Fruit fly (Drosophila melanogaster) whole organism, embryonic: ENCODE measurements around the gene CG45099.

Experiments
- Blimp-1 ChIP-seq: fragments of 200-800 bp; sonication (Bioruptor generic); optimal IDR thresholded peaks from 3 replicates; lab custom pipeline; 2018; ENCODE audit warnings: missing biosample characterization, missing genetic modification characterization, mild to moderate bottlenecking, moderate library complexity, missing genetic modification reagents
- CG11093 ChIP-seq: fragments of 200-800 bp; sonication (Bioruptor generic); IDR thresholded peaks from 3 replicates; pipeline ENCODE4 v1.3.6; 2022; ENCODE audit warnings: missing biosample characterization, missing genetic modification characterization
- CG14860 ChIP-seq: fragments of 200-800 bp; sonication (Bioruptor generic); IDR thresholded peaks from 3 replicates; pipeline ENCODE4 v1.3.6; 2022; ENCODE audit warnings: missing biosample characterization, missing genetic modification characterization; ENCODE audit not compliant: partially characterized antibody
- CG15479 ChIP-seq: fragments of 200-800 bp; sonication (Bioruptor generic); optimal IDR thresholded peaks from 3 replicates; lab custom pipeline; 2019; ENCODE audit warnings: missing biosample characterization, mild to moderate bottlenecking, missing genetic modification characterization, moderate library complexity
- CG1602 ChIP-seq: fragments of 200-800 bp; sonication (Bioruptor generic); optimal IDR thresholded peaks from 3 replicates; lab custom pipeline; 2016; ENCODE audit warnings: missing biosample characterization, missing genetic modification characterization
- CG16813 ChIP-seq: fragments of 200-800 bp; sonication (Bioruptor generic); IDR thresholded peaks from 3 replicates; pipeline ENCODE4 v1.3.6; 2022; ENCODE audit warnings: missing biosample characterization, missing genetic modification characterization; ENCODE audit not compliant: partially characterized antibody
- CG17186 ChIP-seq: fragments of 200-800 bp; sonication (Bioruptor generic); optimal IDR thresholded peaks from 3 replicates; lab custom pipeline; 2017; ENCODE audit warnings: missing biosample characterization, missing genetic modification reagents, missing genetic modification characterization
- CG2199 ChIP-seq: fragments of 200-800 bp; sonication (Bioruptor generic); IDR thresholded peaks from 3 replicates; pipeline ENCODE4 v1.3.6; 2022; ENCODE audit warnings: missing biosample characterization, missing genetic modification characterization
- CG3065 ChIP-seq: fragments of 200-800 bp; sonication (Bioruptor generic); optimal IDR thresholded peaks from 2 replicates; lab custom pipeline; 2016; ENCODE audit warnings: missing biosample characterization, missing genetic modification characterization
- CG31441 ChIP-seq: fragments of 200-800 bp; sonication (Bioruptor generic); IDR thresholded peaks from 2 replicates; pipeline ENCODE4 v1.3.6; 2022; ENCODE audit warnings: missing biosample characterization, missing genetic modification characterization
- CG33557 ChIP-seq: fragments of 200-800 bp; sonication (Bioruptor generic); optimal IDR thresholded peaks from 2 replicates; lab custom pipeline; 2019; ENCODE audit warnings: missing biosample characterization, mild to moderate bottlenecking, missing genetic modification characterization, moderate library complexity
- CG4328 ChIP-seq: fragments of 200-800 bp; sonication (Bioruptor generic); optimal IDR thresholded peaks from 3 replicates; lab custom pipeline; 2017; ENCODE audit warnings: missing biosample characterization, missing genetic modification reagents, missing genetic modification characterization
- CG4360 ChIP-seq: fragments of 200-800 bp; sonication (Bioruptor generic); IDR thresholded peaks from 2 replicates; pipeline ENCODE4 v1.3.6; 2022; ENCODE audit warnings: missing biosample characterization, missing genetic modification characterization
- CG6689 ChIP-seq: fragments of 200-800 bp; sonication (Bioruptor generic); IDR thresholded peaks from 2 replicates; pipeline ENCODE4 v1.3.6; 2022; ENCODE audit warnings: missing biosample characterization, missing genetic modification characterization
- CG8359 ChIP-seq: fragments of 200-800 bp; sonication (Bioruptor generic); optimal IDR thresholded peaks from 2 replicates; lab custom pipeline; 2017; ENCODE audit warnings: missing biosample characterization, mild to moderate bottlenecking, missing genetic modification characterization, borderline replicate concordance
- CG9932 ChIP-seq: fragments of 200-800 bp; sonication (Bioruptor generic); IDR thresholded peaks from 2 replicates; pipeline ENCODE4 v1.3.6; 2022; ENCODE audit warnings: missing biosample characterization, missing genetic modification characterization
- CHES-1-like ChIP-seq: fragments of 200-800 bp; sonication (Bioruptor generic); optimal IDR thresholded peaks from 2 replicates; lab custom pipeline; 2016; ENCODE audit warnings: missing biosample characterization, missing genetic modification characterization
- Dek ChIP-seq: fragments of 200-800 bp; sonication (Bioruptor generic); optimal IDR thresholded peaks from 3 replicates; lab custom pipeline; 2019; ENCODE audit warnings: missing biosample characterization, mild to moderate bottlenecking, missing genetic modification characterization, moderate library complexity
- Dll ChIP-seq: fragments of 200-800 bp; sonication (Bioruptor generic); IDR thresholded peaks from 4 replicates; pipeline ENCODE4 v1.3.6; 2022; ENCODE audit warnings: missing biosample characterization, missing genetic modification characterization; ENCODE audit not compliant: partially characterized antibody
- Doc2 ChIP-seq: fragments of 200-800 bp; sonication (Bioruptor generic); IDR thresholded peaks from 2 replicates; pipeline ENCODE4 v1.3.6; 2022; ENCODE audit warnings: missing biosample characterization, missing genetic modification characterization
- Med ChIP-seq: fragments of 200-800 bp; sonication (Bioruptor generic); peaks from one replicate; lab custom pipeline; 2016; ENCODE audit warnings: missing biosample characterization, missing genetic modification characterization, mild to moderate bottlenecking, inconsistent platforms, moderate library complexity
- Pdp1 ChIP-seq, 2 experiments: fragments of 200-800 bp; sonication (Bioruptor generic); optimal IDR thresholded peaks; 3 replicates each; lab custom pipeline; 2016; ENCODE audit warnings: missing biosample characterization in 2 of 2, missing genetic modification characterization in 2 of 2, mild to moderate bottlenecking in 1 of 2, moderate library complexity in 1 of 2
- Scr ChIP-seq: fragments of 200-800 bp; sonication (Bioruptor generic); IDR thresholded peaks from 2 replicates; pipeline ENCODE4 v1.3.6; 2022; ENCODE audit warnings: missing biosample characterization, missing genetic modification characterization; ENCODE audit not compliant: partially characterized antibody
- Trl ChIP-seq, 3 experiments: fragments of >200 bp in 2 of 3; fragments of 200-800 bp in 1 of 3; sonication (Bioruptor generic) in 1 of 3; optimal IDR thresholded peaks; 2 replicates in 1 of 3; 3 replicates in 2 of 3; lab custom pipeline; 2016 to 2017; ENCODE audit warnings: missing biosample characterization in 1 of 3, missing genetic modification characterization in 1 of 3
- ara ChIP-seq: fragments of 200-800 bp; sonication (Bioruptor generic); IDR thresholded peaks from 2 replicates; pipeline ENCODE4 v1.3.6; 2022; ENCODE audit warnings: missing biosample characterization, missing genetic modification characterization
- ato ChIP-seq: fragments of 200-800 bp; sonication (Bioruptor generic); IDR thresholded peaks from 2 replicates; pipeline ENCODE4 v1.3.6; 2022; ENCODE audit warnings: missing biosample characterization, missing genetic modification characterization; ENCODE audit not compliant: partially characterized antibody
- chm ChIP-seq: fragments of 200-800 bp; sonication (Bioruptor generic); IDR thresholded peaks from 2 replicates; pipeline ENCODE4 v1.3.6; 2022; ENCODE audit warnings: missing biosample characterization, missing genetic modification characterization
- ci ChIP-seq: fragments of 200-800 bp; sonication (Bioruptor generic); IDR thresholded peaks from 3 replicates; pipeline ENCODE4 v1.3.6; 2022; ENCODE audit warnings: missing biosample characterization, missing genetic modification characterization
- grau ChIP-seq: fragments of 200-800 bp; optimal IDR thresholded peaks from 3 replicates; lab custom pipeline; 2019; ENCODE audit warnings: missing biosample characterization, mild to moderate bottlenecking, missing genetic modification characterization, moderate library complexity
- lbe ChIP-seq: fragments of 200-800 bp; sonication (Bioruptor generic); optimal IDR thresholded peaks from 2 replicates; lab custom pipeline; 2016; ENCODE audit warnings: missing biosample characterization, mild to moderate bottlenecking, missing genetic modification characterization
- nom ChIP-seq: fragments of 200-800 bp; sonication (Bioruptor generic); optimal IDR thresholded peaks from 2 replicates; lab custom pipeline; 2017; ENCODE audit warnings: missing biosample characterization, missing genetic modification characterization, mild to moderate bottlenecking, moderate library complexity, missing genetic modification reagents
- oc ChIP-seq: fragments of 200-800 bp; sonication (Bioruptor generic); optimal IDR thresholded peaks from 2 replicates; lab custom pipeline; 2018; ENCODE audit warnings: missing biosample characterization, mild to moderate bottlenecking, missing genetic modification characterization, moderate library complexity
- onecut ChIP-seq: fragments of 200-800 bp; sonication (Bioruptor generic); IDR thresholded peaks from 2 replicates; pipeline ENCODE4 v1.3.6; 2022; ENCODE audit warnings: missing biosample characterization, missing genetic modification characterization
- prd ChIP-seq, 3 experiments: fragments of >200 bp in 2 of 3; fragments of 200-800 bp in 1 of 3; sonication (Bioruptor generic) in 1 of 3; optimal IDR thresholded peaks in 2 of 3; IDR thresholded peaks in 1 of 3; 2 replicates in 2 of 3; 3 replicates in 1 of 3; pipeline versions ENCODE4 v1.3.6 to Lab custom; 2017 to 2022; ENCODE audit warnings: missing biosample characterization in 1 of 3, missing genetic modification characterization in 1 of 3
- psq ChIP-seq: fragments of 200-800 bp; sonication (Bioruptor generic); optimal IDR thresholded peaks from 2 replicates; lab custom pipeline; 2017; ENCODE audit warnings: missing biosample characterization, missing genetic modification characterization
- scrt ChIP-seq: fragments of 200-800 bp; sonication (Bioruptor generic); optimal IDR thresholded peaks from 2 replicates; lab custom pipeline; 2018; ENCODE audit warnings: missing biosample characterization, mild to moderate bottlenecking, missing genetic modification characterization, moderate library complexity
- sens ChIP-seq: fragments of 200-800 bp; sonication (Bioruptor generic); peaks from one replicate; lab custom pipeline; 2016; ENCODE audit warnings: missing biosample characterization, missing genetic modification characterization
- slp2 ChIP-seq: fragments of 200-800 bp; sonication (Bioruptor generic); optimal IDR thresholded peaks from 2 replicates; lab custom pipeline; 2016; ENCODE audit warnings: missing biosample characterization, missing genetic modification characterization
- sqz ChIP-seq: fragments of 200-800 bp; sonication (Bioruptor generic); optimal IDR thresholded peaks from 3 replicates; lab custom pipeline; 2018; ENCODE audit warnings: missing biosample characterization, mild to moderate bottlenecking, missing genetic modification characterization
- sr ChIP-seq: fragments of 200-800 bp; sonication (Bioruptor generic); IDR thresholded peaks from 3 replicates; pipeline ENCODE4 v1.3.6; 2022; ENCODE audit warnings: missing biosample characterization, missing genetic modification characterization
- stwl ChIP-seq: fragments of 200-800 bp; sonication (Bioruptor generic); optimal IDR thresholded peaks from 3 replicates; lab custom pipeline; 2018; ENCODE audit warnings: missing biosample characterization, mild to moderate bottlenecking, missing genetic modification characterization, moderate library complexity
- tll ChIP-seq, 2 experiments: fragments of 200-800 bp in 1 of 2; fragments of >200 bp in 1 of 2; sonication (Bioruptor generic) in 1 of 2; optimal IDR thresholded peaks; 2 replicates each; lab custom pipeline; 2017 to 2019; ENCODE audit warnings: missing biosample characterization in 2 of 2, missing genetic modification characterization in 2 of 2, mild to moderate bottlenecking in 1 of 2, moderate library complexity in 1 of 2
- trem ChIP-seq: fragments of 200-800 bp; optimal IDR thresholded peaks from 3 replicates; lab custom pipeline; 2019; ENCODE audit warnings: missing biosample characterization, mild to moderate bottlenecking, missing genetic modification characterization, moderate library complexity
- twi ChIP-seq: fragments of 200-800 bp; optimal IDR thresholded peaks from 2 replicates; lab custom pipeline; 2019; ENCODE audit warnings: missing biosample characterization, mild to moderate bottlenecking, missing genetic modification characterization, moderate library complexity
- vvl ChIP-seq: fragments of 200-800 bp; sonication (Bioruptor generic); IDR thresholded peaks from 2 replicates; pipeline ENCODE4 v1.3.6; 2022; ENCODE audit warnings: missing biosample characterization, missing genetic modification characterization

The CG45099 gene

DNA sequence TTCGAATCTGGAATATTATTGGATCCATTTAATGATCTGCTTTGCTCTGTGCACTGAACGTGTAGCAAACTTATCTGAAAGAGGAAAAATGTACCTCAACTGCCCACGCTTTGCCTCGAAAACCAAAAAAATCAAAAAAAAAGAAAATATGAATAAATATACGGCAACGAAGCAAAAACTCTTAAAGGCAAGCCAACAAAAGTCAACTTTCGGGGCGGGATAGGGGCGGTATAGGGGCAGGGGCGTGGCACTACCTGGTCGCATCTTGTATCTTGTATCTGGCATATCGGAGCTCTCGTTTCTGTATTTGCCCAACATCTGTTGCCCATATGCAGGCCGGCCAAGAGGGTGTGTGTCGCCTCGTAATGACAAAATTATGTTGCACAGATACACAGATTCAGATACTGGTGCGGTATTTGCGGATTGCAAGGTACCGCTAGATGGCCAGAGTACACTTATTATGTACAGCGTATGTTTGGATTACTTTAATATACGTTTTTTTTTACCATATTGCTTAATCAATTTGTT lies 10.4 kb upstream of the CG45099 start:
- TF ChIP-seq CG3065 (GFP tag; lab: Kevin White, UChicago) = peak; percentile 30
- no peak for TF ChIP-seq CG4328 (GFP tag; lab: Kevin White, UChicago)
- TF ChIP-seq tll (GFP tag; optimal IDR thresholded peaks at IDR 0.05; lab: Kevin White, UChicago) = peak in 1 of 2 experiments; percentile 94
- no peak for TF ChIP-seq onecut (GFP tag; lab: Robert Waterston, UW)
- no peak for TF ChIP-seq oc (tag; lab: Kevin White, UChicago)
- TF ChIP-seq CG2199 (GFP tag; lab: Robert Waterston, UW) = 0 out of 3 replicates have a peak, but pooled peaks have one; percentile 36
- 0 out of 2 replicates have a peak, but pooled peaks have one; percentile 11 for TF ChIP-seq vvl (GFP tag; lab: Robert Waterston, UW)
- no peak for TF ChIP-seq Doc2
- TF ChIP-seq CG17186 = no peak
- TF ChIP-seq CG15479 (GFP tag; lab: Kevin White, UChicago) = peak; percentile 29
- TF ChIP-seq sr = peak; percentile 49; the same call in 1 of the 3 replicates
- TF ChIP-seq sens (GFP tag; lab: Kevin White, UChicago) = peak; percentile 32
- TF ChIP-seq scrt = no peak
- peak; percentile 99 for TF ChIP-seq twi (tag; lab: Kevin White, UChicago)
- TF ChIP-seq prd (optimal IDR thresholded peaks at IDR 0.05; lab: Kevin White, UChicago) = no peak
- TF ChIP-seq prd (GFP tag; IDR thresholded peaks at IDR 0.05; lab: Robert Waterston, UW) = no peak
- no peak for TF ChIP-seq CG9932 (GFP tag; lab: Robert Waterston, UW)
- TF ChIP-seq Blimp-1 = no peak
- TF ChIP-seq psq = no peak
- TF ChIP-seq chm (GFP tag; lab: Robert Waterston, UW) = 0 out of 2 replicates have a peak, but pooled peaks have one; percentile 12
- TF ChIP-seq Pdp1 (GFP tag; optimal IDR thresholded peaks at IDR 0.05; lab: Kevin White, UChicago) = no peak
- TF ChIP-seq ato (GFP tag; lab: Robert Waterston, UW) = no peak
- no peak for TF ChIP-seq CHES-1-like (GFP tag; lab: Kevin White, UChicago)
- no peak for TF ChIP-seq CG14860 (GFP tag; lab: Robert Waterston, UW)

- peak; percentile 82 for TF ChIP-seq grau (tag; lab: Kevin White, UChicago)
- no peak for TF ChIP-seq trem (tag; lab: Kevin White, UChicago)
- TF ChIP-seq CG33557 = peak; percentile 37
- TF ChIP-seq Scr = no peak
- TF ChIP-seq onecut (GFP tag; lab: Robert Waterston, UW) = no peak
- peak; percentile 5 for TF ChIP-seq stwl (tag; lab: Kevin White, UChicago)
- no peak for TF ChIP-seq CG16813 (GFP tag; lab: Robert Waterston, UW)
- TF ChIP-seq slp2 (GFP tag; lab: Kevin White, UChicago) = no peak
- 0 out of 3 replicates have a peak, but pooled peaks have one; percentile 14 for TF ChIP-seq ci (GFP tag; lab: Robert Waterston, UW)
- 0 out of 4 replicates have a peak, but pooled peaks have one; percentile 17 for TF ChIP-seq Dll
- peak; percentile 44 for TF ChIP-seq lbe (GFP tag; lab: Kevin White, UChicago)
- no peak for TF ChIP-seq CG11093 (GFP tag; lab: Robert Waterston, UW)
- no peak for TF ChIP-seq ara (GFP tag; lab: Robert Waterston, UW)
- peak; percentile 4 to 67 for TF ChIP-seq Trl (optimal IDR thresholded peaks at IDR 0.05; lab: Kevin White, UChicago)
- peak; percentile 34 for TF ChIP-seq Trl (GFP tag; optimal IDR thresholded peaks at IDR 0.05; lab: Kevin White, UChicago)
- TF ChIP-seq CG31441 (GFP tag; lab: Robert Waterston, UW) = 0 out of 2 replicates have a peak, but pooled peaks have one; percentile 9
- peak; percentile 42; the same call in 1 of the 2 replicates for TF ChIP-seq CG6689 (GFP tag; lab: Robert Waterston, UW)
- TF ChIP-seq Med (GFP tag; lab: Kevin White, UChicago) = peak; percentile 33
- peak; percentile 65; the same call in 1 of the 3 replicates for TF ChIP-seq CG2199 (GFP tag; lab: Robert Waterston, UW)
- TF ChIP-seq Dek (tag; lab: Kevin White, UChicago) = no peak
- TF ChIP-seq sqz (GFP tag; lab: Kevin White, UChicago) = peak; percentile 7
- peak; percentile 52 for TF ChIP-seq psq
- TF ChIP-seq CG4360 (GFP tag; lab: Robert Waterston, UW) = peak; percentile 23; the same call in 1 of the 2 replicates
- peak; percentile 44; the same call in 1 of the 2 replicates for TF ChIP-seq chm (GFP tag; lab: Robert Waterston, UW)
- peak; percentile 13 for TF ChIP-seq nom (GFP tag; lab: Kevin White, UChicago)
- no peak for TF ChIP-seq CG8359
- TF ChIP-seq CG1602 (GFP tag; lab: Kevin White, UChicago) = no peak
Observed at dm6 chr3R:22043748-22044402, 9.8 kb upstream of the CG45099 start.
